Worm (Caenorhabditis elegans) whole organism, L3 larva: ENCODE data around the gene scl-5.

Experiments used
- mdl-1 ChIP-seq: fragments of 150-350 bp; optimal IDR thresholded peaks from 2 replicates; lab custom pipeline; 2014; ENCODE audit warnings: missing biosample characterization, missing genetic modification characterization
- nhr-25 ChIP-seq: sonication (generic microtip); optimal IDR thresholded peaks from 2 replicates; lab custom pipeline; 2017; ENCODE audit warnings: missing biosample characterization, missing genetic modification characterization
- ztf-4 ChIP-seq: fragments of 150-350 bp; optimal IDR thresholded peaks from 2 replicates; lab custom pipeline; 2014; ENCODE audit warnings: missing biosample characterization, missing genetic modification characterization

DNA sequence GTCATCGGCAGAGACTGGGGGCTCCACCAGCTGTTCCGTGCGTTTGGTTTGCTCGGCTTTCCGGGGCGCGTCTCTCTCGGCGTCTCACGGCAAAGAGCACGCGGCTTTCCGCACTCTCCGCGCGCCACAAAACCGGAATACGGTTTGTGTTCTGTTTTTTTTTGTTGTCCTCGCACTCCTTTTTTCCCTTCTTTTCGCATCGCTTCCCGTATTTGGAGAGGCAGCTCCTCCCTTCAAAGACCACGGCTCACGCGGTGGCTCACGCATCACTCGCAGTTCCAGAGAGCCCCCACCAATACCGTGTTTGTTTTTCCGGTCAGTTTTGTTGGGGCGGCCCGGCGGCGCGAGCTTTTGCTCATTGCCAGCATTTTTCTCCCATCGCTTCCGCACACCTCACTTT lies 40.9 kb upstream of the scl-5 start:
- TF ChIP-seq nhr-25 (tag; lab: Kevin White, UChicago) (no peak), ztf-4 (no peak), mdl-1 (tag; lab: Kevin White, UChicago) (no peak)
